Fruit fly (Drosophila melanogaster) whole organism, pupa: ENCODE measurements around the gene Dad1.

Experiments
- CG10348 ChIP-seq: fragments of 200-800 bp; sonication (Bioruptor generic); IDR thresholded peaks from 2 replicates; pipeline ENCODE4 v1.3.6; 2022; ENCODE audit warnings: missing biosample characterization, missing genetic modification characterization
- CG12605 ChIP-seq: fragments of 200-800 bp; sonication (Bioruptor generic); IDR thresholded peaks from 2 replicates; pipeline ENCODE4 v1.3.6; 2022; ENCODE audit warnings: missing biosample characterization, missing genetic modification characterization
- CG13204 ChIP-seq: fragments of 200-800 bp; sonication (Bioruptor generic); optimal IDR thresholded peaks from 2 replicates; lab custom pipeline; 2018; ENCODE audit warnings: missing biosample characterization, mild to moderate bottlenecking, missing genetic modification characterization, moderate library complexity
- CG14655 ChIP-seq: fragments of 200-800 bp; sonication (Bioruptor generic); optimal IDR thresholded peaks from 3 replicates; lab custom pipeline; 2017; ENCODE audit warnings: mild to moderate bottlenecking, missing biosample characterization, missing genetic modification reagents, missing genetic modification characterization
- CG15710 ChIP-seq: fragments of 200-800 bp; sonication (Bioruptor generic); optimal IDR thresholded peaks from 2 replicates; lab custom pipeline; 2018; ENCODE audit warnings: missing biosample characterization, mild to moderate bottlenecking, missing genetic modification characterization, moderate library complexity
- CG17806 ChIP-seq: fragments of 200-800 bp; sonication (Bioruptor generic); optimal IDR thresholded peaks from 2 replicates; lab custom pipeline; 2018; ENCODE audit warnings: missing biosample characterization, mild to moderate bottlenecking, missing genetic modification characterization, moderate library complexity
- CG32121 ChIP-seq: fragments of 200-800 bp; sonication (Bioruptor generic); IDR thresholded peaks from 2 replicates; pipeline ENCODE4 v1.3.6; 2022; ENCODE audit warnings: missing biosample characterization, missing genetic modification characterization
- CG34367 ChIP-seq: fragments of 200-800 bp; sonication (Bioruptor generic); optimal IDR thresholded peaks from 2 replicates; lab custom pipeline; 2018; ENCODE audit warnings: missing biosample characterization, mild to moderate bottlenecking, missing genetic modification characterization
- CG4496 ChIP-seq: fragments of 200-800 bp; sonication (Bioruptor generic); IDR thresholded peaks from 3 replicates; pipeline ENCODE4 v1.3.6; 2022; ENCODE audit warnings: missing biosample characterization, missing genetic modification characterization
- CG8159 ChIP-seq: fragments of 200-800 bp; sonication (Bioruptor generic); optimal IDR thresholded peaks from 3 replicates; lab custom pipeline; 2018; ENCODE audit warnings: missing biosample characterization, mild to moderate bottlenecking, missing genetic modification characterization, moderate library complexity
- CG8301 ChIP-seq: fragments of 200-800 bp; sonication (Bioruptor generic); optimal IDR thresholded peaks from 2 replicates; lab custom pipeline; 2018; ENCODE audit warnings: missing biosample characterization, mild to moderate bottlenecking, missing genetic modification characterization
- CG9948 ChIP-seq: fragments of 200-800 bp; sonication (Bioruptor generic); optimal IDR thresholded peaks from 2 replicates; lab custom pipeline; 2018; ENCODE audit warnings: missing biosample characterization, mild to moderate bottlenecking, missing genetic modification characterization, moderate library complexity
- D1 ChIP-seq: fragments of 200-800 bp; sonication (Bioruptor generic); optimal IDR thresholded peaks from 2 replicates; lab custom pipeline; 2018; ENCODE audit warnings: missing biosample characterization, mild to moderate bottlenecking, missing genetic modification characterization, moderate library complexity
- EcR ChIP-seq: fragments of 200-800 bp; sonication (Bioruptor generic); optimal IDR thresholded peaks from 3 replicates; lab custom pipeline; 2019; ENCODE audit warnings: missing biosample characterization, missing genetic modification characterization, mild to moderate bottlenecking, moderate library complexity, missing genetic modification reagents
- Ets98B ChIP-seq: fragments of 200-800 bp; sonication (Bioruptor generic); IDR thresholded peaks from 2 replicates; pipeline ENCODE4 v1.3.6; 2022; ENCODE audit warnings: missing biosample characterization, missing genetic modification characterization
- Pif1A ChIP-seq: fragments of 200-800 bp; sonication (Bioruptor generic); optimal IDR thresholded peaks from 3 replicates; lab custom pipeline; 2016; ENCODE audit warnings: missing biosample characterization, missing genetic modification characterization
- Pif1B ChIP-seq: fragments of 200-800 bp; sonication (Bioruptor generic); optimal IDR thresholded peaks from 3 replicates; lab custom pipeline; 2016; ENCODE audit warnings: missing biosample characterization, missing genetic modification characterization
- Snoo ChIP-seq: fragments of 200-800 bp; sonication (Bioruptor generic); optimal IDR thresholded peaks from 3 replicates; lab custom pipeline; 2017; ENCODE audit warnings: missing biosample characterization, mild to moderate bottlenecking, missing genetic modification characterization, inconsistent platforms
- fd96Ca ChIP-seq: fragments of 200-800 bp; sonication (Bioruptor generic); IDR thresholded peaks from 3 replicates; pipeline ENCODE4 v1.3.6; 2022; ENCODE audit warnings: missing biosample characterization, missing genetic modification characterization
- gl ChIP-seq: fragments of 200-800 bp; sonication (Bioruptor generic); optimal IDR thresholded peaks from 2 replicates; lab custom pipeline; 2018; ENCODE audit warnings: missing biosample characterization, mild to moderate bottlenecking, missing genetic modification characterization
- rn ChIP-seq: fragments of 200-800 bp; sonication (Bioruptor generic); IDR thresholded peaks from 2 replicates; pipeline ENCODE4 v1.3.6; 2022; ENCODE audit warnings: missing biosample characterization, missing genetic modification characterization

Dad1 gene

dm6 chr2L:8370364-8371326 lies 13.3 kb downstream of the Dad1 start, which contains the start of gene CG17292:
TSS of gene CG17292 (plus strand) at chr2L:8370454.
- TF ChIP-seq CG4496 (peak; percentile 50; the same call in 1 of the 3 replicates), gl (tag; lab: Kevin White, UChicago) (no peak), CG15710 (tag; lab: Kevin White, UChicago) (peak; percentile 16), CG34367 (tag; lab: Kevin White, UChicago) (no peak), Pif1A (GFP tag; lab: Kevin White, UChicago) (no peak), CG10348 (GFP tag; lab: Robert Waterston, UW) (0 out of 2 replicates have a peak, but pooled peaks have one; percentile 6), rn (no peak), fd96Ca (GFP tag; lab: Robert Waterston, UW) (peak; percentile 67; the same call in 2 of the 3 replicates), CG14655 (GFP tag; lab: Kevin White, UChicago) (no peak), EcR (GFP tag; lab: Kevin White, UChicago) (peak; percentile 44), CG12605 (GFP tag; lab: Robert Waterston, UW) (peak; percentile 44; the same call in 1 of the 2 replicates), D1 (tag; lab: Kevin White, UChicago) (no peak), Ets98B (GFP tag; lab: Robert Waterston, UW) (peak; percentile 74; the same call in 1 of the 2 replicates), CG32121 (GFP tag; lab: Robert Waterston, UW) (peak; percentile 46; the same call in 1 of the 2 replicates), CG9948 (tag; lab: Kevin White, UChicago) (no peak)

dm6 chr2L:8365701-8366643 lies 18.0 kb downstream of the Dad1 start, which contains the start of gene Pp2A-29B:
TSS of gene Pp2A-29B (plus strand) at chr2L:8366038.
- TF ChIP-seq CG8159 (tag; lab: Kevin White, UChicago) (peak; percentile 32), CG13204 (GFP tag; lab: Kevin White, UChicago) (no peak), Ets98B (GFP tag; lab: Robert Waterston, UW) (no peak), CG12605 (GFP tag; lab: Robert Waterston, UW) (no peak), CG8301 (tag; lab: Kevin White, UChicago) (no peak), Pif1A (GFP tag; lab: Kevin White, UChicago) (peak; percentile 4), D1 (tag; lab: Kevin White, UChicago) (no peak), CG32121 (GFP tag; lab: Robert Waterston, UW) (no peak), fd96Ca (GFP tag; lab: Robert Waterston, UW) (0 out of 3 replicates have a peak, but pooled peaks have one; percentile 15), CG15710 (tag; lab: Kevin White, UChicago) (peak; percentile 13)
- TF ChIP-seq, all 21 proteins: peak for 4

dm6 chr2L:8364006-8364956 lies 19.7 kb downstream of the Dad1 start, which contains the start of the genes RpS13 and CSN8:
TSS of gene RpS13 (minus strand) at chr2L:8364662.
TSS of gene CSN8 (plus strand) at chr2L:8364855.
- TF ChIP-seq D1 (tag; lab: Kevin White, UChicago) (no peak), rn (no peak), CG8159 (tag; lab: Kevin White, UChicago) (no peak), CG4496 (0 out of 3 replicates have a peak, but pooled peaks have one; percentile 18), CG32121 (GFP tag; lab: Robert Waterston, UW) (0 out of 2 replicates have a peak, but pooled peaks have one; percentile 11)
- TF ChIP-seq, all 21 proteins: peak for 2

- TF ChIP-seq EcR (GFP tag; lab: Kevin White, UChicago) (no peak), CG4496 (peak; percentile 6; the same call in 1 of the 3 replicates), Pif1A (GFP tag; lab: Kevin White, UChicago) (no peak), CG8301 (tag; lab: Kevin White, UChicago) (no peak), CG13204 (GFP tag; lab: Kevin White, UChicago) (no peak)
These were observed 21.0 kb downstream of the Dad1 start for dm6 chr2L:8362955-8363285.

dm6 chr2L:8362273-8362954 lies 21.5 kb downstream of the Dad1 start, which contains the start of gene CG7627:
TSS of gene CG7627 (minus strand) at chr2L:8362469.
- TF ChIP-seq CG14655 (GFP tag; lab: Kevin White, UChicago), result peak; percentile 68
- peak; percentile 35; the same call in 1 of the 2 replicates for TF ChIP-seq CG10348 (GFP tag; lab: Robert Waterston, UW)
- TF ChIP-seq CG15710 (tag; lab: Kevin White, UChicago), result peak; percentile 40
- peak; percentile 51 for TF ChIP-seq CG9948 (tag; lab: Kevin White, UChicago)
- peak; percentile 78; the same call in 2 of the 3 replicates for TF ChIP-seq fd96Ca (GFP tag; lab: Robert Waterston, UW)
- peak; percentile 49 for TF ChIP-seq Snoo
- peak; percentile 58 for TF ChIP-seq CG8301 (tag; lab: Kevin White, UChicago)
- TF ChIP-seq CG8159 (tag; lab: Kevin White, UChicago), result peak; percentile 63
- peak; percentile 46 for TF ChIP-seq CG17806
- TF ChIP-seq gl (tag; lab: Kevin White, UChicago), result peak; percentile 7
- TF ChIP-seq CG4496, result peak; percentile 80
- peak; percentile 43 for TF ChIP-seq Pif1A (GFP tag; lab: Kevin White, UChicago)
- peak; percentile 54 for TF ChIP-seq CG32121 (GFP tag; lab: Robert Waterston, UW)
- peak; percentile 59 for TF ChIP-seq CG12605 (GFP tag; lab: Robert Waterston, UW)
- TF ChIP-seq Pif1B (GFP tag; lab: Kevin White, UChicago), result peak; percentile 13
- no peak for TF ChIP-seq CG13204 (GFP tag; lab: Kevin White, UChicago)
- TF ChIP-seq CG34367 (tag; lab: Kevin White, UChicago), result peak; percentile 26
- TF ChIP-seq D1 (tag; lab: Kevin White, UChicago), result no peak
- no peak for TF ChIP-seq EcR (GFP tag; lab: Kevin White, UChicago)
- TF ChIP-seq Ets98B (GFP tag; lab: Robert Waterston, UW), result peak; percentile 66
- peak; percentile 45 for TF ChIP-seq rn
